Fruit fly (Drosophila melanogaster): Measurements from ENCODE around the gene CG34353.

DNA sequence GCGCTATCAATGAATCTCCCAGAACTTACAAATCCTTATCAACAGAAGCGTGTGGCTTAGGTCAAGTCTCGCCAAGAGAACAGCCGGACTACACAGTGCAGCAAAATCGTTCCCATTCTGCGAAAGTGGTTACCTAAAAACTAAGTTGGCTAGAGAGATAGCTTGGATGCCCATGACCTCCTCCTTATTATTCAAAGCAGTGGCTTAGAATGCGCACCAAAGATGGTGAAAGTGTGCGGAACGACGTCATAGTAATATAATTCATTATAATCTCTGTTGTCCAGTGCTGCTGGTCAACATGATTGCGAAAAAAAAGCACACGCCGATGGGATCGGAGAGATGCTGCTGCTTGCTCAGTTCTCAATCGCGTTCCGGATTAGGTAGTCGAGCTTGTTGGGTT, 48.9 kb upstream of the CG34353 start, which contains the start of gene Nep7:
- TF ChIP-seq pan (optimal IDR thresholded peaks at IDR 0.05) (no peak), Dll (optimal IDR thresholded peaks at IDR 0.05) (no peak), usp (GFP tag; optimal IDR thresholded peaks at IDR 0.05) (no peak), EcR (GFP tag; optimal IDR thresholded peaks at IDR 0.05) (no peak)

Data from whole organism.